Worm (Caenorhabditis elegans) whole organism, midembryonic: ENCODE measurements around the gene scav-2.

Source experiments
- cog-1 ChIP-seq: sonication (generic microtip); optimal IDR thresholded peaks from 2 replicates; lab custom pipeline; 2016; ENCODE audit warnings: missing genetic modification characterization, missing compliant biosample characterization
- flt-1 ChIP-seq: fragments of 200-800 bp; sonication (Bioruptor generic); IDR thresholded peaks from 2 replicates; pipeline ENCODE4 v1.3.6; 2022; ENCODE audit warnings: missing genetic modification characterization, missing compliant biosample characterization
- klf-2 ChIP-seq: fragments of 200-800 bp; sonication (Bioruptor generic); conservative IDR thresholded peaks from 2 replicates; pipeline ENCODE4 v1.3.6; 2022; ENCODE audit warnings: missing genetic modification reagents, missing genetic modification characterization, missing compliant biosample characterization
- med-1 ChIP-seq: sonication (generic microtip); optimal IDR thresholded peaks from 2 replicates; lab custom pipeline; 2017; ENCODE audit warnings: missing genetic modification characterization, mild to moderate bottlenecking, missing compliant biosample characterization, antibody characterized with exemption, missing genetic modification reagents; ENCODE audit not compliant: insufficient read depth
- ref-1 ChIP-seq: fragments of 200-800 bp; sonication (Bioruptor generic); conservative IDR thresholded peaks from 2 replicates; pipeline ENCODE4 v1.3.6; 2022; ENCODE audit warnings: missing genetic modification reagents, missing genetic modification characterization, missing compliant biosample characterization

DNA sequence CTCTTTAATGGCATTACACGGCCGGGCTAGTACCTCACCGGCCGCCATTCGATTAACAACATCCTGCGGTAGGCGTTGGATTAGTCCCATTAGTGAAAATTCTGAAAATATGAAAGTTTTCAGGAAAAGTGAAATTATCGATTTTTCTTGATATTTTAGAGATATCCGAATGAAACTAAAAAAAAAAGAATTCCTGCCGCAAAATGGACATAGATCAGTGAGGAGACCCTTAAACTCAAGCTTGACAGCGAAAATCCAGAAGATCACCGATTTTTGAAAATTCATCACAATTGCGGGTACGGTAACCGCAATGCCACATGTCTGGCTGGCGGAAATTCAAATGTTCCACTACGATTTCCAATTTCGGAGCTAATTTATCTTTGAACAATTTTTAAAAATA, 40.7 kb downstream of the scav-2 start, which contains the start of gene mlh-1:
- TF ChIP-seq klf-2 (GFP tag; lab: Robert Waterston, UW) (no peak), med-1 (GFP tag; lab: Kevin White, UChicago) (no peak), flt-1 (GFP tag; lab: Robert Waterston, UW) (no peak), cog-1 (tag; lab: Kevin White, UChicago) (no peak), ref-1 (GFP tag; lab: Robert Waterston, UW) (no peak)
